Fruit fly (Drosophila melanogaster): Measurements from ENCODE around the gene CG31788.

CG31788 gene

dm6 chr2L:18257878-18258277 lies at the start of gene CG31788:
CG31788 (minus strand) TSS chr2L:18257978.
- TF ChIP-seq psq (optimal IDR thresholded peaks at IDR 0.05) = no peak
- no peak for TF ChIP-seq CG8478 (optimal IDR thresholded peaks at IDR 0.05)
- TF ChIP-seq usp (GFP tag; optimal IDR thresholded peaks at IDR 0.05) = no peak
- TF ChIP-seq Dll (optimal IDR thresholded peaks at IDR 0.05) = no peak
- TF ChIP-seq pan (optimal IDR thresholded peaks at IDR 0.05) = no peak
- TF ChIP-seq EcR (GFP tag; optimal IDR thresholded peaks at IDR 0.05) = no peak

dm6 chr2L:18305057-18305829 lies 47.5 kb upstream of the CG31788 start:
- no peak for TF ChIP-seq psq (optimal IDR thresholded peaks at IDR 0.05)
- no peak for TF ChIP-seq EcR (GFP tag; optimal IDR thresholded peaks at IDR 0.05)
- TF ChIP-seq pan (optimal IDR thresholded peaks at IDR 0.05) = no peak
- TF ChIP-seq usp (GFP tag; optimal IDR thresholded peaks at IDR 0.05) = no peak

- TF ChIP-seq EcR (GFP tag; optimal IDR thresholded peaks at IDR 0.05) = no peak
- no peak for TF ChIP-seq Dll (optimal IDR thresholded peaks at IDR 0.05)
- no peak for TF ChIP-seq pan (optimal IDR thresholded peaks at IDR 0.05)
- TF ChIP-seq psq (optimal IDR thresholded peaks at IDR 0.05) = no peak
Measured at dm6 chr2L:18304469-18304868, 46.7 kb upstream of the CG31788 start.

dm6 chr2L:18302780-18303179 lies 45.0 kb upstream of the CG31788 start:
- TF ChIP-seq psq (optimal IDR thresholded peaks at IDR 0.05) (no peak), Dll (optimal IDR thresholded peaks at IDR 0.05) (no peak), pan (optimal IDR thresholded peaks at IDR 0.05) (no peak), EcR (GFP tag; optimal IDR thresholded peaks at IDR 0.05) (no peak), usp (GFP tag; optimal IDR thresholded peaks at IDR 0.05) (no peak), CG8478 (optimal IDR thresholded peaks at IDR 0.05) (no peak)

dm6 chr2L:18298541-18298940 lies 40.8 kb upstream of the CG31788 start:
- TF ChIP-seq Dll (optimal IDR thresholded peaks at IDR 0.05) (no peak), usp (GFP tag; optimal IDR thresholded peaks at IDR 0.05) (no peak), CG8478 (optimal IDR thresholded peaks at IDR 0.05) (no peak), pan (optimal IDR thresholded peaks at IDR 0.05) (no peak), psq (optimal IDR thresholded peaks at IDR 0.05) (no peak), EcR (GFP tag; optimal IDR thresholded peaks at IDR 0.05) (no peak)

- TF ChIP-seq psq (optimal IDR thresholded peaks at IDR 0.05) (no peak), Dll (optimal IDR thresholded peaks at IDR 0.05) (no peak), usp (GFP tag; optimal IDR thresholded peaks at IDR 0.05) (no peak), pan (optimal IDR thresholded peaks at IDR 0.05) (no peak), CG8478 (optimal IDR thresholded peaks at IDR 0.05) (no peak), EcR (GFP tag; optimal IDR thresholded peaks at IDR 0.05) (no peak)
Measured at dm6 chr2L:18294421-18294890, 36.7 kb upstream of the CG31788 start, which contains the start of gene CG5790. CG5790 (plus strand) TSS chr2L:18294840.

- TF ChIP-seq usp (GFP tag; optimal IDR thresholded peaks at IDR 0.05) = no peak
- no peak for TF ChIP-seq Dll (optimal IDR thresholded peaks at IDR 0.05)
- no peak for TF ChIP-seq CG8478 (optimal IDR thresholded peaks at IDR 0.05)
- no peak for TF ChIP-seq psq (optimal IDR thresholded peaks at IDR 0.05)
- TF ChIP-seq pan (optimal IDR thresholded peaks at IDR 0.05) = no peak
- no peak for TF ChIP-seq EcR (GFP tag; optimal IDR thresholded peaks at IDR 0.05)
Measured at dm6 chr2L:18292222-18292621, 34.4 kb upstream of the CG31788 start, which contains the start of gene Sfp36F. Sfp36F (plus strand) TSS chr2L:18292522.

- TF ChIP-seq psq (optimal IDR thresholded peaks at IDR 0.05) = no peak
- no peak for TF ChIP-seq CG8478 (optimal IDR thresholded peaks at IDR 0.05)
- TF ChIP-seq pan (optimal IDR thresholded peaks at IDR 0.05) = no peak
- no peak for TF ChIP-seq Dll (optimal IDR thresholded peaks at IDR 0.05)
- no peak for TF ChIP-seq usp (GFP tag; optimal IDR thresholded peaks at IDR 0.05)
- no peak for TF ChIP-seq EcR (GFP tag; optimal IDR thresholded peaks at IDR 0.05)
Measured at dm6 chr2L:18291362-18291761, 33.6 kb upstream of the CG31788 start, which contains the start of gene CG43362. CG43362 (minus strand) TSS chr2L:18291462.

dm6 chr2L:18287171-18287570 lies 29.4 kb upstream of the CG31788 start:
- no peak for TF ChIP-seq psq (optimal IDR thresholded peaks at IDR 0.05)
- TF ChIP-seq EcR (GFP tag; optimal IDR thresholded peaks at IDR 0.05) = no peak
- no peak for TF ChIP-seq CG8478 (optimal IDR thresholded peaks at IDR 0.05)
- no peak for TF ChIP-seq usp (GFP tag; optimal IDR thresholded peaks at IDR 0.05)
- TF ChIP-seq Dll (optimal IDR thresholded peaks at IDR 0.05) = no peak
- TF ChIP-seq pan (optimal IDR thresholded peaks at IDR 0.05) = no peak

dm6 chr2L:18285620-18286019 lies 27.8 kb upstream of the CG31788 start, which contains the start of gene CG31787:
CG31787 (minus strand) TSS chr2L:18285720.
- TF ChIP-seq CG8478 (optimal IDR thresholded peaks at IDR 0.05) (no peak), EcR (GFP tag; optimal IDR thresholded peaks at IDR 0.05) (no peak), pan (optimal IDR thresholded peaks at IDR 0.05) (no peak), usp (GFP tag; optimal IDR thresholded peaks at IDR 0.05) (no peak), psq (optimal IDR thresholded peaks at IDR 0.05) (no peak), Dll (optimal IDR thresholded peaks at IDR 0.05) (no peak)

- TF ChIP-seq EcR (GFP tag; optimal IDR thresholded peaks at IDR 0.05) (no peak), psq (optimal IDR thresholded peaks at IDR 0.05) (no peak), pan (optimal IDR thresholded peaks at IDR 0.05) (no peak), CG8478 (optimal IDR thresholded peaks at IDR 0.05) (no peak), Dll (optimal IDR thresholded peaks at IDR 0.05) (no peak), usp (GFP tag; optimal IDR thresholded peaks at IDR 0.05) (no peak)
Measured at dm6 chr2L:18284150-18284842, 26.5 kb upstream of the CG31788 start.

dm6 chr2L:18275663-18276062 lies 17.9 kb upstream of the CG31788 start, which contains the start of gene CG42750:
CG42750 (minus strand) TSS chr2L:18275770.
- TF ChIP-seq psq (optimal IDR thresholded peaks at IDR 0.05) (no peak), EcR (GFP tag; optimal IDR thresholded peaks at IDR 0.05) (no peak), CG8478 (optimal IDR thresholded peaks at IDR 0.05) (no peak), pan (optimal IDR thresholded peaks at IDR 0.05) (no peak), Dll (optimal IDR thresholded peaks at IDR 0.05) (no peak), usp (GFP tag; optimal IDR thresholded peaks at IDR 0.05) (no peak)
